Worm (Caenorhabditis elegans): ENCODE results near the gene pde-2.

The pde-2 gene

DNA sequence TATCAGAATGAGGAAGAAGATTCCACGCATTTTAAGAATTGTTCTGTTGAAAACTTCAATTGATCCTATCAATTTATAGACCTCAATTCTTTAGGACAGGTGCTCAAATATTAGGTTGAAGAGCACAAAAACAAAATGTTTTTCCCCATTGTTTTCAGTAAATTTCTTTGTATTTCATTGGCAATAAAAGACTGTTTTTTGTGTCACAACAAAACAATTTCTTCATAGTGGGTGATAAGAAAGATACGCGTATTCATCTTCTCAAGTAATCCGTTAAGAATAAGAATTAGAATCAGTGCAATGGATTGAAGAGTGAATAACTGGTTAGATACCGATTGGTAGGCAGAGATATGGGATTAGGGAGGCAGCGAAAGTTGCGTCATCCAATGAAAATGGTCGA is 21.0 kb downstream of the pde-2 start, which contains the start of gene ZK643.6:
Gene ZK643.6 (minus strand): TSS at position 101 of the 400 bp plus-strand sequence.
- TF ChIP-seq rpc-1 (optimal IDR thresholded peaks at IDR 0.05) (no peak), rpc-1 (tag; optimal IDR thresholded peaks at IDR 0.05) (no peak), bed-2 (GFP tag; IDR thresholded peaks at IDR 0.05) (no peak), tbp1 (GFP tag; optimal IDR thresholded peaks at IDR 0.05) (no peak), ceh-58 (GFP tag; IDR thresholded peaks at IDR 0.05) (no peak), ets-4 (GFP tag; optimal IDR thresholded peaks at IDR 0.05) (no peak), egl-18 (GFP tag; IDR thresholded peaks at IDR 0.05) (no peak), lir-1 (GFP tag; conservative IDR thresholded peaks at IDR 0.05) (no peak), dox-1 (GFP tag; IDR thresholded peaks at IDR 0.05) (no peak), F37B4.10 (GFP tag; IDR thresholded peaks at IDR 0.05) (no peak), unc-130 (GFP tag; optimal IDR thresholded peaks at IDR 0.05) (no peak), dpl-1 (GFP tag; optimal IDR thresholded peaks at IDR 0.05) (no peak), pbrm-1 (GFP tag; IDR thresholded peaks at IDR 0.05) (no peak), cebp-1 (GFP tag; IDR thresholded peaks at IDR 0.05) (no peak), cebp-1 (tag; optimal IDR thresholded peaks at IDR 0.05) (no peak), gei-17 (GFP tag; optimal IDR thresholded peaks at IDR 0.05) (no peak), snpc-1.1 (tag; optimal IDR thresholded peaks at IDR 0.05; ENCODE audit: insufficient read depth) (no peak), unc-62 (GFP tag; optimal IDR thresholded peaks at IDR 0.05) (no peak), nhr-80 (tag; optimal IDR thresholded peaks at IDR 0.05) (no peak), sea-2 (GFP tag; IDR thresholded peaks at IDR 0.05) (no peak), sptf-2 (GFP tag; optimal IDR thresholded peaks at IDR 0.05) (no peak)

DNA sequence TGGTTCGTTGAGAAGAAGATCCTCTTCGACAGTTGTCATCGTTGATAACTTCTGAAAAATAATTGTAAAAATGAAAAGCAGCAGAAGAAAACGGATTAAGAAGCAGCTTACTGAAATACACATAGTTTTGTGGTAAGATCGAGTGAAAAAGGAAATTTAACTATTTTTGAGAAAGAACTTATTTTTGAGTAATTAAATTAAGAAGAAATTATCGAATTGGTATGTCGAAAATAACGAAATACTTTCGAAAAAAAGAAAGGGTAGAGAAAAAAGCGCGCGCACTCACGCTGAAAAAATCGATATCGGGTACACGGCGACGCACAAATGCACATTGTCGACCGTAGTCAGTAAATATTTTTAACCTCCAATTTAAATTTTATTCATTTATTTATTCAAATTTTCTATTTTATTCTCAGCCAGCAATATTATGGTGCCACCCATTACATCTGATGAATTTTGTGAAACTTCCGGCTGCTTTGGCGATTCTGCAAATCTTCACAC is 25.5 kb downstream of the pde-2 start, which contains the start of the genes ZK643.5 and ZK643.2:
Gene ZK643.5 (minus strand): TSS at position 51 of the 501 bp plus-strand sequence.
Gene ZK643.2 (plus strand): TSS at position 395 of the 501 bp plus-strand sequence.
- no peak for TF ChIP-seq C17E4.6 (GFP tag; IDR thresholded peaks at IDR 0.05)
- no peak for TF ChIP-seq fkh-3 (tag; optimal IDR thresholded peaks at IDR 0.05)
- no peak for TF ChIP-seq unc-130 (GFP tag; optimal IDR thresholded peaks at IDR 0.05)
- TF ChIP-seq K12H6.12 (tag; optimal IDR thresholded peaks at IDR 0.05): no peak
- peak; percentile 82 for TF ChIP-seq efl-1 (GFP tag; optimal IDR thresholded peaks at IDR 0.05)
- no peak for TF ChIP-seq somi-1 (GFP tag; optimal IDR thresholded peaks at IDR 0.05)
- TF ChIP-seq B0261.1 (tag; optimal IDR thresholded peaks at IDR 0.05): no peak
- no peak for TF ChIP-seq ZK185.1 (tag; optimal IDR thresholded peaks at IDR 0.05; ENCODE audit: poor library complexity, severe bottlenecking)
- no peak for TF ChIP-seq F37B4.10 (GFP tag; IDR thresholded peaks at IDR 0.05)
- TF ChIP-seq pbrm-1 (GFP tag; IDR thresholded peaks at IDR 0.05): no peak
- TF ChIP-seq sea-2 (GFP tag; IDR thresholded peaks at IDR 0.05): no peak
- no peak for TF ChIP-seq ceh-91 (GFP tag; IDR thresholded peaks at IDR 0.05)
- TF ChIP-seq ztf-26 (tag; optimal IDR thresholded peaks at IDR 0.05): no peak
- TF ChIP-seq snpc-1.1 (tag; optimal IDR thresholded peaks at IDR 0.05; ENCODE audit: insufficient read depth): peak; percentile 26
- TF ChIP-seq zim-3 (tag; optimal IDR thresholded peaks at IDR 0.05): no peak
- no peak for TF ChIP-seq F39B2.1 (GFP tag; IDR thresholded peaks at IDR 0.05)
- no peak for TF ChIP-seq mel-28 (tag; optimal IDR thresholded peaks at IDR 0.05; ENCODE audit: borderline replicate concordance)
- TF ChIP-seq him-1 (tag; optimal IDR thresholded peaks at IDR 0.05): no peak
- TF ChIP-seq ccch-3 (GFP tag; optimal IDR thresholded peaks at IDR 0.05): no peak
- TF ChIP-seq nfya-1 (tag; optimal IDR thresholded peaks at IDR 0.05; ENCODE audit: borderline replicate concordance, insufficient read depth): no peak
- TF ChIP-seq lsl-1 (GFP tag; optimal IDR thresholded peaks at IDR 0.05): peak; percentile 74
- no peak for TF ChIP-seq ztf-3 (GFP tag; optimal IDR thresholded peaks at IDR 0.05)
- no peak for TF ChIP-seq ztf-6 (GFP tag; IDR thresholded peaks at IDR 0.05)
- no peak for TF ChIP-seq cebp-1 (GFP tag; IDR thresholded peaks at IDR 0.05)
- TF ChIP-seq cebp-1 (tag; optimal IDR thresholded peaks at IDR 0.05): peak; percentile 63
- peak; percentile 57 for TF ChIP-seq snpc-3.4 (tag; optimal IDR thresholded peaks at IDR 0.05)
- no peak for TF ChIP-seq cebp-2 (GFP tag; IDR thresholded peaks at IDR 0.05)
- no peak for TF ChIP-seq Y53G8AR.9 (GFP tag; conservative IDR thresholded peaks at IDR 0.05)
- no peak for TF ChIP-seq F49E8.2 (tag; optimal IDR thresholded peaks at IDR 0.05; ENCODE audit: insufficient read depth)
- TF ChIP-seq lin-35 (GFP tag; optimal IDR thresholded peaks at IDR 0.05): peak in 1 of 3 experiments; percentile 76
- peak; percentile 15; the same call in 1 of the 2 replicates for TF ChIP-seq mcd-1 (GFP tag; IDR thresholded peaks at IDR 0.05)
- peak; percentile 51 for TF ChIP-seq madf-8 (GFP tag; conservative IDR thresholded peaks at IDR 0.05)
- no peak for TF ChIP-seq let-526 (GFP tag; IDR thresholded peaks at IDR 0.05)
- TF ChIP-seq hsf-1 (GFP tag; IDR thresholded peaks at IDR 0.05): no peak

All from whole organism, young adult.